Fruit fly (Drosophila melanogaster): ENCODE results near the gene mRpL11.

mRpL11 gene

dm6 chr3R:14511123-14511908 lies at the start of gene mRpL11, which contains the start of gene HtrA2 (continued):
- TF ChIP-seq NFAT (GFP tag; IDR thresholded peaks at IDR 0.05) = peak; percentile 66; the same call in 1 of the 2 replicates
- peak; percentile 51 for TF ChIP-seq Neu2 (GFP tag; optimal IDR thresholded peaks at IDR 0.05; ENCODE audit: borderline replicate concordance)
- TF ChIP-seq CG5180 (GFP tag; optimal IDR thresholded peaks at IDR 0.05) = no peak
- no peak for TF ChIP-seq CG4282 (GFP tag; optimal IDR thresholded peaks at IDR 0.05)
- TF ChIP-seq fd102C (GFP tag; optimal IDR thresholded peaks at IDR 0.05) = no peak
- peak; percentile 76 for TF ChIP-seq CG3847 (GFP tag; IDR thresholded peaks at IDR 0.05)
- TF ChIP-seq CG7372 (GFP tag; IDR thresholded peaks at IDR 0.05) = peak; percentile 51; the same call in 1 of the 2 replicates
- peak; percentile 100 for TF ChIP-seq CG17385 (GFP tag; optimal IDR thresholded peaks at IDR 0.05)
- peak; percentile 62 for TF ChIP-seq CG13775 (GFP tag; optimal IDR thresholded peaks at IDR 0.05)
- TF ChIP-seq twi (tag; optimal IDR thresholded peaks at IDR 0.05) = peak; percentile 73
- no peak for TF ChIP-seq danr (GFP tag; IDR thresholded peaks at IDR 0.05)
- no peak for TF ChIP-seq CG7745 (tag; optimal IDR thresholded peaks at IDR 0.05)
- TF ChIP-seq CG12391 (tag; optimal IDR thresholded peaks at IDR 0.05) = peak; percentile 77
- no peak for TF ChIP-seq CG30431 (GFP tag; optimal IDR thresholded peaks at IDR 0.05)
- TF ChIP-seq CG10543 (GFP tag; optimal IDR thresholded peaks at IDR 0.05) = peak; percentile 56
- TF ChIP-seq sob (GFP tag; IDR thresholded peaks at IDR 0.05) = no peak; the same call in 1 of the 2 replicates
- peak; percentile 71 for TF ChIP-seq B-H2 (GFP tag; optimal IDR thresholded peaks at IDR 0.05)
- peak; percentile 93 for TF ChIP-seq sens (GFP tag)
- TF ChIP-seq CG7839 (tag; optimal IDR thresholded peaks at IDR 0.05) = peak; percentile 60
- TF ChIP-seq otp (GFP tag; IDR thresholded peaks at IDR 0.05) = peak; percentile 63; the same call in 1 of the 3 replicates
- TF ChIP-seq CG4328 (GFP tag; optimal IDR thresholded peaks at IDR 0.05) = peak; percentile 18
- TF ChIP-seq lbe (GFP tag; optimal IDR thresholded peaks at IDR 0.05) = no peak
- TF ChIP-seq CG17328 (GFP tag; IDR thresholded peaks at IDR 0.05) = no peak
- no peak for TF ChIP-seq wor (GFP tag; IDR thresholded peaks at IDR 0.05)
- peak; percentile 31 for TF ChIP-seq scrt (GFP tag; optimal IDR thresholded peaks at IDR 0.05)
- no peak for TF ChIP-seq jigr1 (GFP tag; IDR thresholded peaks at IDR 0.05)
- peak; percentile 67 for TF ChIP-seq ftz-f1 (GFP tag; optimal IDR thresholded peaks at IDR 0.05)
- peak; percentile 84 for TF ChIP-seq sd (tag; optimal IDR thresholded peaks at IDR 0.05)
- peak; percentile 67 for TF ChIP-seq CG15514 (GFP tag; optimal IDR thresholded peaks at IDR 0.05)
- TF ChIP-seq gcm2 (GFP tag; optimal IDR thresholded peaks at IDR 0.05) = peak; percentile 15
- no peak for TF ChIP-seq en (GFP tag; optimal IDR thresholded peaks at IDR 0.05)
- no peak for TF ChIP-seq Lim3 (GFP tag; IDR thresholded peaks at IDR 0.05)
- TF ChIP-seq mirr (GFP tag; optimal IDR thresholded peaks at IDR 0.05) = peak; percentile 28
- TF ChIP-seq CG11504 (tag; optimal IDR thresholded peaks at IDR 0.05) = peak; percentile 71
- no peak for TF ChIP-seq run (tag; optimal IDR thresholded peaks at IDR 0.05)
- TF ChIP-seq H15 (GFP tag; IDR thresholded peaks at IDR 0.05) = no peak
- TF ChIP-seq HHEX (GFP tag; optimal IDR thresholded peaks at IDR 0.05) = no peak
- TF ChIP-seq CG12219 (GFP tag; optimal IDR thresholded peaks at IDR 0.05) = no peak
- TF ChIP-seq CG4854 (GFP tag; optimal IDR thresholded peaks at IDR 0.05) = peak; percentile 42
- peak; percentile 1 for TF ChIP-seq CG1529 (GFP tag; optimal IDR thresholded peaks at IDR 0.05)
- TF ChIP-seq vfl (GFP tag; optimal IDR thresholded peaks at IDR 0.05) = peak; percentile 60
- peak; percentile 72 for TF ChIP-seq Abd-B (GFP tag; optimal IDR thresholded peaks at IDR 0.05)
- TF ChIP-seq CrebB (tag; optimal IDR thresholded peaks at IDR 0.05) = no peak
- peak; percentile 31 for TF ChIP-seq MESR4 (GFP tag; optimal IDR thresholded peaks at IDR 0.05)
- TF ChIP-seq CG11085 (GFP tag; IDR thresholded peaks at IDR 0.05) = peak; percentile 30; the same call in 1 of the 2 replicates
- TF ChIP-seq amos (GFP tag; IDR thresholded peaks at IDR 0.05; ENCODE audit: partially characterized antibody) = peak; percentile 55
- no peak for TF ChIP-seq crol (GFP tag; IDR thresholded peaks at IDR 0.05)
- TF ChIP-seq shn (GFP tag; optimal IDR thresholded peaks at IDR 0.05) = peak; percentile 73
- 0 out of 3 replicates have a peak, but pooled peaks have one; percentile 35 for TF ChIP-seq vnd (GFP tag; IDR thresholded peaks at IDR 0.05; ENCODE audit: partially characterized antibody)

Measured in whole organism, embryonic.